Fruit fly (Drosophila melanogaster) whole organism: ENCODE results near the gene H15.

Experiments
- CG8478 ChIP-seq: fragments of >200 bp; optimal IDR thresholded peaks from 2 replicates; lab custom pipeline; 2018; ENCODE audit warnings: inconsistent platforms
- psq ChIP-seq: fragments of >200 bp; optimal IDR thresholded peaks from 2 replicates; lab custom pipeline; 2017

DNA sequence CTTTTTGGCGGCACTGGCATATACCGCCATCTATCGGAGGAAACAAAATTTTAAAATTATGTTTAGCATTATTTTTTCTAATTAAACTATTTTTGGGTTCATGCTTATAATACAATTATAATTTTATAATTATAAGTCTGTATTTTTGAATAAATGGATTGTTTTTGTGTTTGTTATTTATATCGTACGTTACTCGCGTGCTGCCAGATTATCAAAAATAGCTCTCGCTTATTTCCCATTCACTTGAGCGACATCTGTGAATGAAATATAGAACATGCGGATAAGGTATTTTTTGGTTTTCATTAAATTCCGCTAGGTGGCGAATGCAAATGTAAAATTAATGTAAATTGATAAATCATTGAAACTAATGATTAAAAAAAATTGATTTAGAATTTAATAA, 38.2 kb upstream of the H15 start:
- no peak for TF ChIP-seq CG8478 (lab: Kevin White, UChicago)
- no peak for TF ChIP-seq psq
